Worm (Caenorhabditis elegans) whole organism, early embryonic: ENCODE data around the gene C53A5.9.
A peak's percentile ranks its signal among the peaks of the same experiment; 100 is the strongest.

Experiments
- B0310.2 ChIP-seq: sonication (generic microtip); optimal IDR thresholded peaks from 2 replicates; lab custom pipeline; 2016; ENCODE audit warnings: mild to moderate bottlenecking, missing genetic modification characterization, missing compliant biosample characterization
- F13C5.2 ChIP-seq: sonication (generic microtip); optimal IDR thresholded peaks from 2 replicates; lab custom pipeline; 2017; ENCODE audit warnings: mild to moderate bottlenecking, missing genetic modification characterization, inconsistent platforms, missing compliant biosample characterization
- aly-1 ChIP-seq: sonication (generic microtip); optimal IDR thresholded peaks from 2 replicates; lab custom pipeline; 2016; ENCODE audit warnings: missing genetic modification characterization, missing compliant biosample characterization
- ama-1 ChIP-seq: fragments of 150-350 bp; optimal IDR thresholded peaks from 2 replicates; lab custom pipeline; 2014
- ceh-13 ChIP-seq: fragments of 200-800 bp; sonication (Bioruptor generic); optimal IDR thresholded peaks from 2 replicates; lab custom pipeline; 2018; ENCODE audit warnings: mild to moderate bottlenecking, missing genetic modification characterization, missing compliant biosample characterization
- ceh-36 ChIP-seq: sonication (generic microtip); optimal IDR thresholded peaks from 2 replicates; lab custom pipeline; 2016; ENCODE audit warnings: missing genetic modification characterization, inconsistent platforms, missing compliant biosample characterization
- ets-7 ChIP-seq: sonication (generic microtip); optimal IDR thresholded peaks from 2 replicates; lab custom pipeline; 2016; ENCODE audit warnings: missing genotype, missing genetic modification characterization, missing compliant biosample characterization
- flt-1 ChIP-seq: fragments of 200-800 bp; sonication (Bioruptor generic); IDR thresholded peaks from 2 replicates; pipeline ENCODE4 v1.3.6; 2022; ENCODE audit warnings: missing genetic modification characterization, missing compliant biosample characterization
- hmbx-1 ChIP-seq: sonication (generic microtip); optimal IDR thresholded peaks from 2 replicates; lab custom pipeline; 2016; ENCODE audit warnings: mild to moderate bottlenecking, missing genetic modification characterization, missing compliant biosample characterization
- hmg-4 ChIP-seq: fragments of 200-800 bp; sonication (Bioruptor generic); optimal IDR thresholded peaks from 2 replicates; lab custom pipeline; 2018; ENCODE audit warnings: mild to moderate bottlenecking, missing genetic modification characterization, missing compliant biosample characterization
- hnd-1 ChIP-seq: sonication (generic microtip); optimal IDR thresholded peaks from 2 replicates; lab custom pipeline; 2016; ENCODE audit warnings: missing genetic modification characterization, missing compliant biosample characterization
- pes-1 ChIP-seq: fragments of 200-800 bp; sonication (Bioruptor generic); IDR thresholded peaks from 2 replicates; pipeline ENCODE4 v1.3.6; 2022; ENCODE audit warnings: missing genetic modification reagents, missing genetic modification characterization, missing compliant biosample characterization
- scrt-1 ChIP-seq: fragments of 200-800 bp; sonication (Bioruptor generic); IDR thresholded peaks from 2 replicates; pipeline ENCODE4 v1.3.6; 2022; ENCODE audit warnings: missing genetic modification characterization, missing compliant biosample characterization
- sea-1 ChIP-seq: fragments of 200-800 bp; sonication (Bioruptor generic); conservative IDR thresholded peaks from 2 replicates; pipeline ENCODE4 v1.3.6; 2022; ENCODE audit warnings: missing genetic modification characterization, missing compliant biosample characterization
- tbx-11 ChIP-seq: fragments of 200-800 bp; sonication (Bioruptor generic); IDR thresholded peaks from 2 replicates; pipeline ENCODE4 v1.3.6; 2022; ENCODE audit warnings: missing genetic modification characterization, missing compliant biosample characterization
- tbx-37 ChIP-seq: fragments of 200-800 bp; sonication (Bioruptor generic); conservative IDR thresholded peaks from 2 replicates; pipeline ENCODE4 v1.3.6; 2022; ENCODE audit warnings: missing genetic modification reagents, missing genetic modification characterization, missing compliant biosample characterization
- tra-4 ChIP-seq: sonication (generic microtip); optimal IDR thresholded peaks from 2 replicates; lab custom pipeline; 2017; ENCODE audit warnings: missing genetic modification characterization, missing compliant biosample characterization

The C53A5.9 gene

ce11 chrV:14530813-14531212, 27.8 kb downstream of the C53A5.9 start, which contains the start of gene kcnl-4:
Gene kcnl-4, plus strand, starts transcription at chrV:14531113.
- no peak for TF ChIP-seq B0310.2
- no peak for TF ChIP-seq aly-1
- TF ChIP-seq ceh-36 (tag; lab: Kevin White, UChicago): no peak
- TF ChIP-seq tbx-11 (GFP tag; lab: Robert Waterston, UW): no peak
- no peak for TF ChIP-seq scrt-1
- no peak for TF ChIP-seq ets-7 (tag; lab: Kevin White, UChicago)
- no peak for TF ChIP-seq hmbx-1 (tag; lab: Kevin White, UChicago)
- no peak for TF ChIP-seq tra-4

DNA sequence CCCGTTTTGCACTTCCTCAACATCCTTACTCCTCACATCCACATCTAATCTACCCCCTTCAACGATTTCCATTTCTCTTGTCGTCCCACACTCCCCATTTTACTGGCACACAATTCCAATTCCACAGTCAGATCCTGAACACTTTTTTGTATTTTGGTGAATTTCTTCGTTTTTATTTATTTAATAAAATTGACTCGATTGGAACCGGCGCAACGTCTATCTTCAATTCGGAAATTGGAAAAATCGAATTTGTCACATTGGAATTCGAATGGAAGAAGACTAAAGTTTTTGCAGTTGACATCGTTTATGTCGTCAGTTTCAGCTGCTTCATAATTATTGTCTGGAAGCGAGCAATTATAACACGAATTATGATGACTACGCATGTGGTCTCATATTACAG, 31.4 kb downstream of the C53A5.9 start:
- TF ChIP-seq F13C5.2 (tag; lab: Kevin White, UChicago) (no peak), hnd-1 (no peak), pes-1 (GFP tag; lab: Robert Waterston, UW) (no peak), hmbx-1 (tag; lab: Kevin White, UChicago) (no peak)

DNA sequence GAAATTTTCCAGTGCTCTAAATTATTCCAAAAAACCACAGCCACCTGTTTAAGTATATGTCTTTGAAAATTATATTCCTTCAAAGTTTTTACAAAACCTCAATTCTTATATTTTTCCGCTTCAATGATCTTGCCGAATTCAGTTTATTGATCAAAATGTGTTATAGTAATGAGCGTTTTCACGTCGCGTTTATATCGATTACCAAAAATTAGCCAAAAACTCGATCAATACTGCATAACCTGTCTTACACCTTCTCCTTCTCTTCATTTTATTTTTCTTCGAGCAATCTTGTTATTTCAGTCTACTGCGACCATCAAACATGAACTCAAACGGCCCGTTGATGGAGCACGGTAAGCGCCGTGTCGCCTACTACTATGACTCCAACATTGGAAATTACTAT, 33.6 kb downstream of the C53A5.9 start, which contains the start of gene hda-1:
Gene hda-1 (plus strand): TSS at position 301 of the 400 bp plus-strand sequence.
- TF ChIP-seq ama-1 (lab: Kevin White, UChicago): no peak
- TF ChIP-seq hnd-1: no peak
- no peak for TF ChIP-seq aly-1
- no peak for TF ChIP-seq ceh-36 (tag; lab: Kevin White, UChicago)
- TF ChIP-seq hmg-4 (GFP tag; lab: Kevin White, UChicago): no peak
- TF ChIP-seq flt-1: no peak
- no peak for TF ChIP-seq pes-1 (GFP tag; lab: Robert Waterston, UW)
- no peak for TF ChIP-seq hmbx-1 (tag; lab: Kevin White, UChicago)
- no peak for TF ChIP-seq ceh-13 (GFP tag; lab: Kevin White, UChicago)
- TF ChIP-seq ets-7 (tag; lab: Kevin White, UChicago): no peak
- no peak for TF ChIP-seq tra-4

ce11 chrV:14523788-14524582, 34.7 kb downstream of the C53A5.9 start, which contains the start of gene ril-1:
Gene ril-1, minus strand, starts transcription at chrV:14524129.
- no peak; the same call in 1 of the 2 replicates for TF ChIP-seq pes-1 (GFP tag; lab: Robert Waterston, UW)
- no peak for TF ChIP-seq ets-7 (tag; lab: Kevin White, UChicago)
- TF ChIP-seq ceh-36 (tag; lab: Kevin White, UChicago): no peak
- 0 out of 2 replicates have a peak, but pooled peaks have one; percentile 54 for TF ChIP-seq sea-1 (GFP tag; lab: Robert Waterston, UW)
- no peak for TF ChIP-seq scrt-1
- no peak for TF ChIP-seq aly-1
- no peak for TF ChIP-seq flt-1
- peak; percentile 32 for TF ChIP-seq ceh-13 (GFP tag; lab: Kevin White, UChicago)
- peak; percentile 8 for TF ChIP-seq hnd-1
- TF ChIP-seq hmbx-1 (tag; lab: Kevin White, UChicago): no peak
- no peak for TF ChIP-seq tra-4
- no peak for TF ChIP-seq ama-1 (lab: Kevin White, UChicago)
- TF ChIP-seq tbx-11 (GFP tag; lab: Robert Waterston, UW): no peak
- no peak for TF ChIP-seq B0310.2
- TF ChIP-seq F13C5.2 (tag; lab: Kevin White, UChicago): peak; percentile 51
- no peak for TF ChIP-seq hmg-4 (GFP tag; lab: Kevin White, UChicago)
- TF ChIP-seq tbx-37 (GFP tag; lab: Robert Waterston, UW): no peak; the same call in 1 of the 2 replicates

DNA sequence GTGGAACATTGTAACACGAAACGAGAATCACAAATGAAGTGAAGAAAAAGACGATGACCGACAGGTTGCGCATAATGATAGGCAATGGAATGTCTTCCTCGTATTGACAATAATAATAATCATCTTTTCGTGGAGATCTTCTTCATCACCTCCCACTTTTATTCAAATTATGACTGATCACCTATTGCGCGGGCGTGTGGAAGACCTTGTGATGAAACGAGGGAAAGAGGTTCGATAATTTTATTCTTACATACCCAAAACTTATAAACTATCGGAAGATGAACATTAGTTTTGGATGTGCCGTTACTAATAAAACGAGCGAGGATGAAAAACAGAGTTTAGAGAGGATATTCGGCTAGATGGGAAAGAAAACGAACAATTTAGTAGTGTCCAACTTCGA, 35.6 kb downstream of the C53A5.9 start, which contains the start of gene C53A5.2:
Gene C53A5.2 (minus strand): TSS at position 101 of the 400 bp plus-strand sequence.
- TF ChIP-seq tbx-11 (GFP tag; lab: Robert Waterston, UW) (no peak), F13C5.2 (tag; lab: Kevin White, UChicago) (no peak), hmg-4 (GFP tag; lab: Kevin White, UChicago) (no peak), ceh-36 (tag; lab: Kevin White, UChicago) (no peak), hnd-1 (no peak), ceh-13 (GFP tag; lab: Kevin White, UChicago) (no peak)

DNA sequence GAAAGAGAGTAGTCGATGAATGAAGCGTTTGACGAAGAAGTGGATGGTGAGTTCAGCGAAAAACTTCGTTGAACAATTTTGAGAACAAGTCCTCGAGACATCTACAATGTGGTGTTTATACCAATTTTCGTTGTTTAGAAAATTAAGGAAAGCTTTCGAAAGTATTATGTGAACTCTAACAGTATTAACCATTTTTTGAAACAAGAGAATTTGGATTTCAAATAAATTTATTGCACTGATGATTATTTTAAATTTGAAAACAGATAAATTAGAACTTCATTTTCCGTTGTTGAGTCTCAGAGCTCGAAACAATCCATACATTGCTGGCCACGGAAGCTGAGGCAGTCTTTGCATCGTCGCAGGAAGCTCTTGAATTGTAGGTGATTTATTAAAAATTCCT, 36.1 kb downstream of the C53A5.9 start, which contains the start of gene C53A5.16:
Gene C53A5.16 (minus strand): TSS at position 101 of the 400 bp plus-strand sequence.
- TF ChIP-seq hnd-1: no peak
- no peak for TF ChIP-seq tbx-11 (GFP tag; lab: Robert Waterston, UW)
- TF ChIP-seq ceh-13 (GFP tag; lab: Kevin White, UChicago): no peak
- no peak for TF ChIP-seq tbx-37 (GFP tag; lab: Robert Waterston, UW)
- no peak for TF ChIP-seq F13C5.2 (tag; lab: Kevin White, UChicago)

ce11 chrV:14521000-14521399, 37.7 kb downstream of the C53A5.9 start, which contains the start of gene C53A5.17:
Gene C53A5.17, minus strand, starts transcription at chrV:14521100.
- TF ChIP-seq ets-7 (tag; lab: Kevin White, UChicago) (no peak), ceh-13 (GFP tag; lab: Kevin White, UChicago) (no peak), ama-1 (lab: Kevin White, UChicago) (no peak), hmg-4 (GFP tag; lab: Kevin White, UChicago) (no peak), hnd-1 (no peak), pes-1 (GFP tag; lab: Robert Waterston, UW) (no peak), scrt-1 (no peak), flt-1 (no peak), B0310.2 (no peak), hmbx-1 (tag; lab: Kevin White, UChicago) (no peak), aly-1 (no peak), tbx-11 (GFP tag; lab: Robert Waterston, UW) (no peak), tra-4 (no peak), ceh-36 (tag; lab: Kevin White, UChicago) (no peak), sea-1 (GFP tag; lab: Robert Waterston, UW) (no peak), tbx-37 (GFP tag; lab: Robert Waterston, UW) (no peak), F13C5.2 (tag; lab: Kevin White, UChicago) (no peak)
